Fruit fly (Drosophila melanogaster) S2 (cell line): ENCODE measurements around the gene AdoR.

Experiments used
- CG8478 ChIP-seq: fragments of >200 bp; optimal IDR thresholded peaks from 2 replicates; lab custom pipeline; 2018
- CTCF ChIP-seq, 2 experiments: fragments of >200 bp; optimal IDR thresholded peaks; 2 replicates each; lab custom pipeline; 2018

DNA sequence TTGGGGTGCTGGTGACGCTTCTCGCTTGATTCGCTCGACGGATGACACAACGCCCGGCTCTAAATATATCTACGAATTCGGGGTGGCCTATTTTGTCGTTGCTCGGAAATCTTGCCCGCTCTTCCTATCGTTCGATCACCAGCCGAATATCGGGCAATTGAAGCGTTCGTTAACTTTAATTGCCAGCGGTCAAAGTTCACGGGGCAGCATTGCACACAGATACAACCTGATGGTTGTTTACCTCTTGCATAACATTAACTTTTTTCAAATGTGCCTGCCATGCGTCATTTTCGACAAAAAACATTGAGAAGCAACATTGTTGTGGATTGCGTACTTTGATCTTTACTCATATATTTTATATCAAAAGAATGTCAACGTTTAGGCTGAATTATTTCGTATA is 48.4 kb upstream of the AdoR start:
- TF ChIP-seq CTCF (optimal IDR thresholded peaks at IDR 0.05; lab: Kevin White, UChicago) (no peak), CG8478 (lab: Kevin White, UChicago) (no peak)
